Worm (Caenorhabditis elegans): Measurements from ENCODE around the gene str-39.

ce11 chrV:2909525-2909924 is 29.8 kb upstream of the str-39 start, which contains the start of gene zmp-3:
- TF ChIP-seq F39B2.1 (GFP tag; IDR thresholded peaks at IDR 0.05) (no peak), F57A8.1 (GFP tag; optimal IDR thresholded peaks at IDR 0.05) (no peak), zfh-2 (GFP tag; conservative IDR thresholded peaks at IDR 0.05) (no peak), ceh-91 (GFP tag; IDR thresholded peaks at IDR 0.05) (no peak)

All from whole organism, young adult.